Worm (Caenorhabditis elegans): ENCODE data around the gene C47E8.1.

Gene C47E8.1

DNA sequence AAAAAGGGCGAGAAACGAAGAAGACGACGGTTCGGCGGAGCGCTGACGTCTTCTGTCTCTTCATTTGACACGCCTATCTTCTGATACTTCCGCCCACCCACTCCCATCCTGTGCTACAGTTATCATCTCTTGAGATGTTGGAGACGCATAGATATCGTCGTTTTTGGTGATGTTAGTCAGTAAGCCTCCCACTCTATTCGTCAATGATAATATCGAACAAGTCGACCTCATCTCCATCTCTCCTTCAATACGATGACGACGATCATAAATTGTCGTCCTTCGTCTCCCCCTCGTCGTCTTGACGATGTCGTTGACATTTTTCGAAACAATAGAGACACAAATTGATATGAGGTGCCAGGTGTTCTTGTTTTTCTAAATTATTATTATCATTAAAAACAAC, 7.7 kb upstream of the C47E8.1 start, which contains the start of gene slc-25A29:
TSS of gene slc-25A29 (minus strand) at position 45 of the 400 bp plus-strand sequence.
- TF ChIP-seq ceh-9 (tag; optimal IDR thresholded peaks at IDR 0.05) (no peak), pax-1 (tag; optimal IDR thresholded peaks at IDR 0.05) (no peak), dmd-4 (tag; optimal IDR thresholded peaks at IDR 0.05; ENCODE audit: borderline replicate concordance) (no peak), elt-2 (tag; optimal IDR thresholded peaks at IDR 0.05) (no peak), elt-4 (tag; optimal IDR thresholded peaks at IDR 0.05) (no peak), eyg-1 (tag; optimal IDR thresholded peaks at IDR 0.05) (no peak), hlh-6 (tag; optimal IDR thresholded peaks at IDR 0.05) (no peak)

DNA sequence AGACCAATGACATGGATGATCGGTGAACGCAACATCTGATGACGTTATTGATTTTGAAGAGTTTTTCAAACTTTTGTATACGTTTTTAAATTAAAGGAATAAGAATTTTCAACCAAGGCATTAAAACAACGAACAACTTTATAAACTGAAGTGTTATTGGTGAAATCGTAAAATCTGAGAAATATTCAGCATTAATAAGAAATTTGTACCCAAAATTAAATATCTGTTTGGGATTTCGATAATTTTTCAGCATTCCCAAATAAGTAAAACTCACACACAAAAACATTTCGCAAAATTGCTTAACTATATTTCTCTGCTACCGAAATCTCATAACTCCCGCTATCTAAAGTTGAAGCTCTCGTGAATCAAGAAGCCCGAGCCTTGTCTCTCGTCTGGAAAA, 6.2 kb upstream of the C47E8.1 start:
- no peak for TF ChIP-seq tbx-7 (tag; optimal IDR thresholded peaks at IDR 0.05)
- TF ChIP-seq C38D4.7 (GFP tag; optimal IDR thresholded peaks at IDR 0.05), result no peak
- no peak for TF ChIP-seq madf-2 (tag; optimal IDR thresholded peaks at IDR 0.05)
- no peak for TF ChIP-seq zip-5 (tag; optimal IDR thresholded peaks at IDR 0.05)
- TF ChIP-seq gmeb-2 (tag; optimal IDR thresholded peaks at IDR 0.05), result no peak
- TF ChIP-seq pag-3 (tag; optimal IDR thresholded peaks at IDR 0.05; ENCODE audit: borderline replicate concordance), result no peak
- no peak for TF ChIP-seq pat-9 (tag; optimal IDR thresholded peaks at IDR 0.05)
- no peak for TF ChIP-seq fax-1 (tag; optimal IDR thresholded peaks at IDR 0.05)
- TF ChIP-seq odd-2 (tag; optimal IDR thresholded peaks at IDR 0.05), result no peak
- TF ChIP-seq mec-3 (tag; optimal IDR thresholded peaks at IDR 0.05; ENCODE audit: borderline replicate concordance), result no peak
- no peak for TF ChIP-seq ceh-22 (tag; optimal IDR thresholded peaks at IDR 0.05)
- TF ChIP-seq ceh-31 (tag; optimal IDR thresholded peaks at IDR 0.05), result no peak
- TF ChIP-seq pha-2 (tag; optimal IDR thresholded peaks at IDR 0.05), result no peak
- no peak for TF ChIP-seq ceh-34 (tag; optimal IDR thresholded peaks at IDR 0.05)
- no peak for TF ChIP-seq ceh-2 (tag; optimal IDR thresholded peaks at IDR 0.05)
- no peak for TF ChIP-seq lim-6 (tag; optimal IDR thresholded peaks at IDR 0.05)

DNA sequence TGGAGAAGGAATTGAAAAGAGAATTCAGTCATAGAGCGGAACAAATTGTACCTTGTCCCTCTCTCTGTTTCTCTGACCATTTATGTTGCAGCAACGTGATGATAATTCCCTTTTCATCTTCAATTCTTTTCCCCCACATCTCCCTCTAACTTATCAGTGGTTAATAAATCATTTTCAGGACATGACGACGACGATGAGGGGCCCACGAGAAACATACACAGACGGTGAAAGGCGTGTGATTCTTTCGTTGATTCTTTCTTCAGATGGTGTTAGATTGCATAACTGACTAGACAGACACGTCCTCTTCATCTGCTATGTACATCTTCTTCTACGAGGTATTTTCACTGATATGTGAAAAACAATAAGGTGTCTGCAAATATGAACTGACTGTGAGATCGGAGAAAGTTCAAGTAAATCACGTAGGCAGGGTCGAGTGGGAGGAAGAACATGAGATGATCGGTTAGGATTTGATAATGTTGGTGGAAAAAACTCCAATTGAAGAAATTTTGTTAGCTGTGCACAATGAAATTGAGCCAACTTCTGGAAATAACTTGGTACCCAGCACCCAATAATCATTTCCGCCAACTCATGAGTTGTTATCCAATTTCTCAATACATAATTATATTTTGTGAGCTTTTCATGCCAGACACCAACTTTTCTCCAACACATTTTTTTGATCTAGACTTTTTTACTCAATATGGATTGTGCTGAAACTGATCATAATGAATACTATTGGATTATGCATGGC, 5.0 kb upstream of the C47E8.1 start, which contains the start of gene srh-17:
TSS of gene srh-17 (plus strand) at position 698 of the 748 bp plus-strand sequence.
- TF ChIP-seq ceh-45 (GFP tag; IDR thresholded peaks at IDR 0.05) (no peak), ama-1 (optimal IDR thresholded peaks at IDR 0.05) (no peak), ceh-2 (tag; optimal IDR thresholded peaks at IDR 0.05) (no peak), ceh-18 (tag; optimal IDR thresholded peaks at IDR 0.05) (no peak), ttx-3 (tag; optimal IDR thresholded peaks at IDR 0.05) (no peak), pat-9 (tag; optimal IDR thresholded peaks at IDR 0.05) (no peak), dmd-4 (tag; optimal IDR thresholded peaks at IDR 0.05; ENCODE audit: borderline replicate concordance) (no peak), odd-2 (tag; optimal IDR thresholded peaks at IDR 0.05) (no peak), C38D4.7 (GFP tag; optimal IDR thresholded peaks at IDR 0.05) (no peak), nfya-1 (tag; optimal IDR thresholded peaks at IDR 0.05) (no peak), ceh-6 (GFP tag; optimal IDR thresholded peaks at IDR 0.05) (no peak), ahr-1 (tag; optimal IDR thresholded peaks at IDR 0.05) (no peak), fkh-10 (GFP tag; optimal IDR thresholded peaks at IDR 0.05) (no peak), eyg-1 (tag; optimal IDR thresholded peaks at IDR 0.05) (no peak), hlh-8 (tag; optimal IDR thresholded peaks at IDR 0.05) (no peak)

- TF ChIP-seq ceh-19 (GFP tag; optimal IDR thresholded peaks at IDR 0.05) (no peak), madf-2 (tag; optimal IDR thresholded peaks at IDR 0.05) (no peak), pax-1 (tag; optimal IDR thresholded peaks at IDR 0.05) (no peak), eyg-1 (tag; optimal IDR thresholded peaks at IDR 0.05) (no peak), ceh-45 (GFP tag; IDR thresholded peaks at IDR 0.05) (no peak), pha-2 (tag; optimal IDR thresholded peaks at IDR 0.05) (no peak), mec-3 (tag; optimal IDR thresholded peaks at IDR 0.05; ENCODE audit: borderline replicate concordance) (no peak), unc-86 (tag; optimal IDR thresholded peaks at IDR 0.05) (no peak), elt-4 (tag; optimal IDR thresholded peaks at IDR 0.05) (no peak), pqm-1 (tag; optimal IDR thresholded peaks at IDR 0.05) (no peak), ceh-2 (tag; optimal IDR thresholded peaks at IDR 0.05) (no peak), hlh-6 (tag; optimal IDR thresholded peaks at IDR 0.05) (no peak), sox-4 (tag; optimal IDR thresholded peaks at IDR 0.05) (no peak), hlh-30 (tag; optimal IDR thresholded peaks at IDR 0.05; ENCODE audit: insufficient read depth) (no peak), ceh-48 (tag; optimal IDR thresholded peaks at IDR 0.05) (no peak), syd-9 (tag; optimal IDR thresholded peaks at IDR 0.05) (no peak), F13H6.1 (tag; optimal IDR thresholded peaks at IDR 0.05) (no peak), fax-1 (tag; optimal IDR thresholded peaks at IDR 0.05) (no peak), ceh-14 (tag; optimal IDR thresholded peaks at IDR 0.05) (no peak)
Measured at ce11 chrV:14663006-14663405, 2.8 kb upstream of the C47E8.1 start, which contains the start of gene C47E8.9. Gene C47E8.9 (plus strand): TSS chrV:14663306.
